Fruit fly (Drosophila melanogaster): ENCODE data around the gene Nlp.

The Nlp gene

dm6 chr3R:30014977-30015514, 10.5 kb downstream of the Nlp start, which contains the start of gene CG7920 (continued):
- 0 out of 2 replicates have a peak, but pooled peaks have one; percentile 8 for TF ChIP-seq CG31441 (GFP tag; IDR thresholded peaks at IDR 0.05)
- TF ChIP-seq Hr39 (optimal IDR thresholded peaks at IDR 0.05), result no peak
- no peak for TF ChIP-seq row (GFP tag; IDR thresholded peaks at IDR 0.05)
- TF ChIP-seq Drgx (GFP tag; IDR thresholded peaks at IDR 0.05), result peak; percentile 50; the same call in 1 of the 2 replicates
- TF ChIP-seq ewg (GFP tag; optimal IDR thresholded peaks at IDR 0.05), result peak; percentile 3
- no peak for TF ChIP-seq CG10462 (GFP tag; optimal IDR thresholded peaks at IDR 0.05)
- TF ChIP-seq Ets97D (GFP tag; optimal IDR thresholded peaks at IDR 0.05), result no peak
- TF ChIP-seq aop (GFP tag; IDR thresholded peaks at IDR 0.05), result no peak
- TF ChIP-seq Hmr (GFP tag; optimal IDR thresholded peaks at IDR 0.05), result peak; percentile 69
- peak; percentile 52 for TF ChIP-seq CG12769 (tag; optimal IDR thresholded peaks at IDR 0.05)
- TF ChIP-seq wek (GFP tag; optimal IDR thresholded peaks at IDR 0.05), result no peak
- no peak for TF ChIP-seq CG5180 (GFP tag; optimal IDR thresholded peaks at IDR 0.05)
- no peak for TF ChIP-seq jigr1 (GFP tag; IDR thresholded peaks at IDR 0.05)
- TF ChIP-seq CG13894 (tag; optimal IDR thresholded peaks at IDR 0.05), result peak; percentile 59
- peak; percentile 51 for TF ChIP-seq zfh2 (GFP tag; optimal IDR thresholded peaks at IDR 0.05)
- TF ChIP-seq peb (GFP tag; IDR thresholded peaks at IDR 0.05), result no peak
- no peak for TF ChIP-seq CG4854 (GFP tag; optimal IDR thresholded peaks at IDR 0.05)
- TF ChIP-seq slbo (GFP tag; IDR thresholded peaks at IDR 0.05), result peak; percentile 22; the same call in 1 of the 2 replicates
- TF ChIP-seq CG10366 (GFP tag; IDR thresholded peaks at IDR 0.05), result no peak
- TF ChIP-seq seq (GFP tag; IDR thresholded peaks at IDR 0.05), result no peak
- 0 out of 2 replicates have a peak, but pooled peaks have one; percentile 27 for TF ChIP-seq CG10321 (GFP tag; IDR thresholded peaks at IDR 0.05)
- no peak for TF ChIP-seq B-H1 (GFP tag; IDR thresholded peaks at IDR 0.05)
- no peak for TF ChIP-seq HmgD (GFP tag; optimal IDR thresholded peaks at IDR 0.05)
- no peak for TF ChIP-seq CG7786 (GFP tag; optimal IDR thresholded peaks at IDR 0.05)
- TF ChIP-seq dan (GFP tag; IDR thresholded peaks at IDR 0.05), result no peak
- no peak for TF ChIP-seq ase (GFP tag; IDR thresholded peaks at IDR 0.05)
- no peak for TF ChIP-seq bowl (GFP tag; IDR thresholded peaks at IDR 0.05)
- no peak for TF ChIP-seq Dbx (GFP tag; IDR thresholded peaks at IDR 0.05)
- TF ChIP-seq CG10654 (GFP tag; optimal IDR thresholded peaks at IDR 0.05), result no peak
- no peak for TF ChIP-seq dmrt99B (tag; optimal IDR thresholded peaks at IDR 0.05)
- peak; percentile 39 for TF ChIP-seq CG14710 (tag; optimal IDR thresholded peaks at IDR 0.05)
- TF ChIP-seq pum (GFP tag; optimal IDR thresholded peaks at IDR 0.05), result no peak
- peak; percentile 13; the same call in 1 of the 3 replicates for TF ChIP-seq mld (GFP tag; IDR thresholded peaks at IDR 0.05; ENCODE audit: partially characterized antibody)
- TF ChIP-seq Side (GFP tag; optimal IDR thresholded peaks at IDR 0.05), result no peak
- TF ChIP-seq esg (GFP tag; conservative IDR thresholded peaks at IDR 0.05), result no peak
- no peak for TF ChIP-seq dati (GFP tag; IDR thresholded peaks at IDR 0.05)
- TF ChIP-seq usp (GFP tag; optimal IDR thresholded peaks at IDR 0.05), result no peak
- peak; percentile 81 for TF ChIP-seq amos (GFP tag; IDR thresholded peaks at IDR 0.05; ENCODE audit: partially characterized antibody)
- no peak for TF ChIP-seq NK7.1 (GFP tag; optimal IDR thresholded peaks at IDR 0.05)
- TF ChIP-seq chn (GFP tag; optimal IDR thresholded peaks at IDR 0.05), result no peak
- TF ChIP-seq CG8089 (GFP tag; optimal IDR thresholded peaks at IDR 0.05), result no peak
- no peak for TF ChIP-seq bcd (GFP tag; optimal IDR thresholded peaks at IDR 0.05)
- TF ChIP-seq Dip2 (GFP tag; IDR thresholded peaks at IDR 0.05), result no peak
- TF ChIP-seq pros (GFP tag; optimal IDR thresholded peaks at IDR 0.05), result no peak
- TF ChIP-seq CG10274 (GFP tag; optimal IDR thresholded peaks at IDR 0.05), result peak; percentile 16
- TF ChIP-seq CG2678 (tag; optimal IDR thresholded peaks at IDR 0.05), result peak; percentile 10
- no peak for TF ChIP-seq D (optimal IDR thresholded peaks at IDR 0.05)
- TF ChIP-seq D (GFP tag; optimal IDR thresholded peaks at IDR 0.05), result no peak

Measured in whole organism, embryonic.